Worm (Caenorhabditis elegans): Measurements from ENCODE around the gene clp-7.

Gene clp-7

ce11 chrIV:1420603-1421002 lies 25.2 kb downstream of the clp-7 start, which contains the start of gene jtr-1:
Gene jtr-1 (plus strand): TSS chrIV:1420929.
- TF ChIP-seq php-3 (GFP tag; IDR thresholded peaks at IDR 0.05), result no peak
- peak; percentile 62 for TF ChIP-seq F49E8.2 (tag; optimal IDR thresholded peaks at IDR 0.05; ENCODE audit: borderline replicate concordance)

- TF ChIP-seq F10B5.3 (tag; optimal IDR thresholded peaks at IDR 0.05), result no peak
- peak; percentile 61; the same call in 1 of the 2 replicates for TF ChIP-seq ceh-20 (GFP tag; IDR thresholded peaks at IDR 0.05)
- peak; percentile 96 for TF ChIP-seq lin-13 (GFP tag; optimal IDR thresholded peaks at IDR 0.05)
- TF ChIP-seq mdt-29 (GFP tag; IDR thresholded peaks at IDR 0.05), result no peak
- TF ChIP-seq mes-2 (tag; optimal IDR thresholded peaks at IDR 0.05; ENCODE audit: poor library complexity, severe bottlenecking), result peak; percentile 91
- TF ChIP-seq mxl-3 (GFP tag; optimal IDR thresholded peaks at IDR 0.05), result peak; percentile 88
- no peak for TF ChIP-seq aly-2 (tag; optimal IDR thresholded peaks at IDR 0.05)
- peak; percentile 59 for TF ChIP-seq jun-1 (tag; optimal IDR thresholded peaks at IDR 0.05)
- no peak for TF ChIP-seq fos-1 (tag; optimal IDR thresholded peaks at IDR 0.05)
- TF ChIP-seq dve-1 (tag; optimal IDR thresholded peaks at IDR 0.05; ENCODE audit: insufficient read depth), result peak; percentile 82
- TF ChIP-seq tag-97 (GFP tag; IDR thresholded peaks at IDR 0.05), result no peak
- no peak for TF ChIP-seq ceh-62 (tag; optimal IDR thresholded peaks at IDR 0.05)
- TF ChIP-seq ZK337.2 (GFP tag; IDR thresholded peaks at IDR 0.05), result no peak
- TF ChIP-seq fkh-10 (GFP tag; optimal IDR thresholded peaks at IDR 0.05), result peak; percentile 92
- no peak for TF ChIP-seq dmd-8 (GFP tag; IDR thresholded peaks at IDR 0.05)
- no peak for TF ChIP-seq lir-3 (tag; optimal IDR thresholded peaks at IDR 0.05)
- no peak for TF ChIP-seq gei-8 (GFP tag; optimal IDR thresholded peaks at IDR 0.05)
- TF ChIP-seq hlh-11 (tag; optimal IDR thresholded peaks at IDR 0.05), result peak; percentile 94
- no peak for TF ChIP-seq F26F4.8 (GFP tag; conservative IDR thresholded peaks at IDR 0.05)
- TF ChIP-seq hmg-1.1 (GFP tag; IDR thresholded peaks at IDR 0.05), result peak; percentile 91
- peak; percentile 84 for TF ChIP-seq nhr-28 (tag; optimal IDR thresholded peaks at IDR 0.05)
- peak; percentile 39 for TF ChIP-seq ceh-28 (tag; optimal IDR thresholded peaks at IDR 0.05)
- peak; percentile 79 for TF ChIP-seq dpl-1 (GFP tag; optimal IDR thresholded peaks at IDR 0.05)
- TF ChIP-seq unc-39 (tag; optimal IDR thresholded peaks at IDR 0.05), result no peak
- TF ChIP-seq sdz-12 (GFP tag; optimal IDR thresholded peaks at IDR 0.05), result no peak
- 0 out of 2 replicates have a peak, but pooled peaks have one; percentile 17 for TF ChIP-seq ceh-44 (GFP tag; IDR thresholded peaks at IDR 0.05)
- no peak for TF ChIP-seq lim-7 (GFP tag; IDR thresholded peaks at IDR 0.05)
- TF ChIP-seq nhr-77 (tag; optimal IDR thresholded peaks at IDR 0.05), result peak; percentile 91
- peak; percentile 70 for TF ChIP-seq nhr-6 (tag; optimal IDR thresholded peaks at IDR 0.05)
- TF ChIP-seq D1046.2 (GFP tag; IDR thresholded peaks at IDR 0.05), result no peak
- TF ChIP-seq pqm-1 (tag; optimal IDR thresholded peaks at IDR 0.05), result peak; percentile 43
- TF ChIP-seq zfp-3 (GFP tag; conservative IDR thresholded peaks at IDR 0.05), result no peak; the same call in 1 of the 2 replicates
- TF ChIP-seq Y105C5A.15 (GFP tag; IDR thresholded peaks at IDR 0.05), result no peak
- peak; percentile 88 for TF ChIP-seq rbr-2 (tag; optimal IDR thresholded peaks at IDR 0.05)
- peak; percentile 93 for TF ChIP-seq madf-9 (GFP tag; conservative IDR thresholded peaks at IDR 0.05)
- TF ChIP-seq duxl-1 (tag; optimal IDR thresholded peaks at IDR 0.05; ENCODE audit: poor library complexity), result no peak
- peak; percentile 99 for TF ChIP-seq aha-1 (tag)
- TF ChIP-seq T20F7.1 (GFP tag; optimal IDR thresholded peaks at IDR 0.05), result no peak
- TF ChIP-seq arid-1 (GFP tag; conservative IDR thresholded peaks at IDR 0.05), result peak; percentile 37; the same call in 1 of the 2 replicates
- TF ChIP-seq lin-39 (tag; optimal IDR thresholded peaks at IDR 0.05), result no peak
- no peak for TF ChIP-seq ces-1 (GFP tag; optimal IDR thresholded peaks at IDR 0.05)
- TF ChIP-seq set-16 (GFP tag; IDR thresholded peaks at IDR 0.05), result peak; percentile 77
- peak; percentile 67 for TF ChIP-seq unc-130 (GFP tag; optimal IDR thresholded peaks at IDR 0.05)
- TF ChIP-seq ztf-7 (tag; optimal IDR thresholded peaks at IDR 0.05), result no peak
- TF ChIP-seq spr-1 (tag; optimal IDR thresholded peaks at IDR 0.05), result peak; percentile 11
- peak; percentile 58 for TF ChIP-seq nhr-25 (tag; optimal IDR thresholded peaks at IDR 0.05; ENCODE audit: borderline replicate concordance, insufficient read depth)
These were observed 25.8 kb downstream of the clp-7 start, which contains the start of gene Y77E11A.7 for ce11 chrIV:1419795-1420509. Gene Y77E11A.7 (minus strand): TSS chrIV:1419849.
